Worm (Caenorhabditis elegans) whole organism, L4 larva: ENCODE results near the gene F09G2.1.

Experiments used
- F10B5.3 ChIP-seq: sonication (generic microtip); optimal IDR thresholded peaks from 2 replicates; lab custom pipeline; 2016; ENCODE audit warnings: mild to moderate bottlenecking, missing genetic modification characterization, missing compliant biosample characterization
- Y105C5A.15 ChIP-seq: fragments of 200-800 bp; sonication (Bioruptor generic); IDR thresholded peaks from 2 replicates; pipeline ENCODE4 v1.3.6; 2022; ENCODE audit warnings: missing genetic modification characterization, missing compliant biosample characterization
- ama-1 ChIP-seq: fragments of 150-350 bp; optimal IDR thresholded peaks from 2 replicates; lab custom pipeline; 2014; ENCODE audit warnings: inconsistent platforms, mixed read lengths
- attf-4 ChIP-seq: sonication (generic microtip); optimal IDR thresholded peaks from 3 replicates; lab custom pipeline; 2017; ENCODE audit warnings: missing biosample characterization, missing genetic modification characterization
- ceh-82 ChIP-seq: sonication (generic microtip); optimal IDR thresholded peaks from 2 replicates; lab custom pipeline; 2017; ENCODE audit warnings: missing biosample characterization, missing genetic modification characterization
- ces-1 ChIP-seq: fragments of 150-350 bp; sonication (generic microtip); optimal IDR thresholded peaks from 4 replicates; lab custom pipeline; 2014; ENCODE audit warnings: missing biosample characterization, missing genetic modification reagents, missing genetic modification characterization
- lsy-2 ChIP-seq, 2 experiments: fragments of 150-350 bp in 1 of 2; sonication (generic microtip) in 1 of 2; optimal IDR thresholded peaks; 2 replicates each; lab custom pipeline; 2014 to 2017; ENCODE audit warnings: missing biosample characterization in 2 of 2, missing genetic modification characterization in 2 of 2
- nhr-28 ChIP-seq: fragments of 150-350 bp; optimal IDR thresholded peaks from 2 replicates; lab custom pipeline; 2014; ENCODE audit warnings: missing biosample characterization, missing genetic modification characterization
- nhr-76 ChIP-seq: fragments of 150-350 bp; optimal IDR thresholded peaks from 2 replicates; lab custom pipeline; 2014; ENCODE audit warnings: missing biosample characterization, missing genetic modification characterization
- set-16 ChIP-seq: fragments of 200-800 bp; sonication (Bioruptor generic); IDR thresholded peaks from 2 replicates; pipeline ENCODE4 v1.3.6; 2022; ENCODE audit warnings: missing genetic modification reagents, missing genetic modification characterization, missing compliant biosample characterization
- snpc-4 ChIP-seq: fragments of 150-350 bp; optimal IDR thresholded peaks from 2 replicates; lab custom pipeline; 2014; ENCODE audit warnings: missing biosample characterization, missing genetic modification characterization
- tag-97 ChIP-seq: fragments of 200-800 bp; sonication (Bioruptor generic); IDR thresholded peaks from 2 replicates; pipeline ENCODE4 v1.3.6; 2022; ENCODE audit warnings: missing genetic modification characterization, missing compliant biosample characterization
- zip-2 ChIP-seq: fragments of 150-350 bp; optimal IDR thresholded peaks from 2 replicates; lab custom pipeline; 2014; ENCODE audit warnings: missing biosample characterization, missing genetic modification characterization
- ztf-11 ChIP-seq: fragments of 150-350 bp; optimal IDR thresholded peaks from 2 replicates; lab custom pipeline; 2014; ENCODE audit warnings: missing biosample characterization, missing genetic modification characterization

DNA sequence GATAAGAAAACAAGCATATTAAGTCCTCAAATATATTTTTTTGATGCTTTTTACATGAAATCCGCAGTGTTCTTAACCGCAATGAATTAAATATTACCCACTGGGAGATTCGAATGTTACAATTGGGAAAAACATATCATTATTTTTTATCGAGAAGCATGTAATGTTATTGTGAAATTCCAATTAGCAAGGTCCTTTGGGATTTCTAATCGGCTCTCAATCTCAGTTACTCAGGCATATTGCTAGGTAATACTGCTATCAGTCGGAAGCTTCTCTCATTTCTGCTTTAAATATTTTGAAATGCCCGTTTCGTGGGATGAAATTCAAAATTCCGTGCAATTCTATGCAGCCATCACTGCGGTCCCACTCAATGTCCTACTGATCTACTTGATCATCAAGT is 40.6 kb upstream of the F09G2.1 start, which contains the start of gene str-204:
- TF ChIP-seq ama-1 (lab: Kevin White, UChicago) (no peak), nhr-28 (no peak), zip-2 (tag; lab: Kevin White, UChicago) (no peak), F10B5.3 (tag; lab: Kevin White, UChicago) (no peak), lsy-2 (tag; optimal IDR thresholded peaks at IDR 0.05; lab: Kevin White, UChicago) (no peak), ceh-82 (tag; lab: Kevin White, UChicago) (no peak), ces-1 (GFP tag; lab: Kevin White, UChicago) (no peak), nhr-76 (tag; lab: Kevin White, UChicago) (no peak), set-16 (no peak), snpc-4 (tag; lab: Kevin White, UChicago) (no peak), attf-4 (tag; lab: Kevin White, UChicago) (no peak), Y105C5A.15 (no peak), ztf-11 (tag; lab: Kevin White, UChicago) (no peak), tag-97 (no peak)
